Fruit fly (Drosophila melanogaster) whole organism, embryonic: ENCODE measurements around the gene CG13917.

Experiments
- BtbVII ChIP-seq: fragments of 200-800 bp; sonication (Bioruptor generic); optimal IDR thresholded peaks from 3 replicates; lab custom pipeline; 2017; ENCODE audit warnings: missing biosample characterization, mild to moderate bottlenecking, missing genetic modification characterization
- Bteb2 ChIP-seq: fragments of 200-800 bp; sonication (Bioruptor generic); optimal IDR thresholded peaks from 2 replicates; lab custom pipeline; 2016; ENCODE audit warnings: missing biosample characterization, missing genetic modification characterization
- CG10267 ChIP-seq: fragments of 200-800 bp; sonication (Bioruptor generic); optimal IDR thresholded peaks from 2 replicates; lab custom pipeline; 2018; ENCODE audit warnings: missing biosample characterization, mild to moderate bottlenecking, missing genetic modification characterization, moderate library complexity
- CG11085 ChIP-seq: fragments of 200-800 bp; sonication (Bioruptor generic); IDR thresholded peaks from 2 replicates; pipeline ENCODE4 v1.3.6; 2022; ENCODE audit warnings: missing biosample characterization, missing genetic modification characterization
- CG11093 ChIP-seq: fragments of 200-800 bp; sonication (Bioruptor generic); IDR thresholded peaks from 3 replicates; pipeline ENCODE4 v1.3.6; 2022; ENCODE audit warnings: missing biosample characterization, missing genetic modification characterization
- CG11695 ChIP-seq: fragments of 200-800 bp; sonication (Bioruptor generic); IDR thresholded peaks from 3 replicates; pipeline ENCODE4 v1.3.6; 2022; ENCODE audit warnings: missing biosample characterization, missing genetic modification characterization
- CG1233 ChIP-seq: fragments of 200-800 bp; sonication (Bioruptor generic); optimal IDR thresholded peaks from 4 replicates; lab custom pipeline; 2018; ENCODE audit warnings: missing biosample characterization, mild to moderate bottlenecking, missing genetic modification characterization
- CG14441 ChIP-seq: fragments of 200-800 bp; sonication (Bioruptor generic); IDR thresholded peaks from 2 replicates; pipeline ENCODE4 v1.3.6; 2022; ENCODE audit warnings: missing biosample characterization, missing genetic modification characterization
- CG17612 ChIP-seq: fragments of 200-800 bp; sonication (Bioruptor generic); IDR thresholded peaks from 2 replicates; pipeline ENCODE4 v1.3.6; 2022; ENCODE audit warnings: missing biosample characterization, missing genetic modification characterization
- CG18476 ChIP-seq: fragments of 200-800 bp; sonication (Bioruptor generic); optimal IDR thresholded peaks from 2 replicates; lab custom pipeline; 2016; ENCODE audit warnings: missing biosample characterization, mild to moderate bottlenecking, missing genetic modification characterization
- CG2678 ChIP-seq: fragments of 200-800 bp; sonication (Bioruptor generic); optimal IDR thresholded peaks from 3 replicates; lab custom pipeline; 2019; ENCODE audit warnings: missing biosample characterization, mild to moderate bottlenecking, missing genetic modification characterization, moderate library complexity
- CG30020 ChIP-seq: fragments of 200-800 bp; optimal IDR thresholded peaks from 2 replicates; lab custom pipeline; 2019; ENCODE audit warnings: missing biosample characterization, mild to moderate bottlenecking, missing genetic modification characterization, moderate library complexity
- CG3065 ChIP-seq: fragments of 200-800 bp; sonication (Bioruptor generic); optimal IDR thresholded peaks from 2 replicates; lab custom pipeline; 2016; ENCODE audit warnings: missing biosample characterization, missing genetic modification characterization
- CG34422 ChIP-seq: fragments of 200-800 bp; sonication (Bioruptor generic); IDR thresholded peaks from 3 replicates; pipeline ENCODE4 v1.3.6; 2022; ENCODE audit warnings: missing biosample characterization, missing genetic modification characterization
- CG4282 ChIP-seq: fragments of 200-800 bp; sonication (Bioruptor generic); optimal IDR thresholded peaks from 2 replicates; lab custom pipeline; 2016; ENCODE audit warnings: missing biosample characterization, missing genetic modification characterization
- CG5953 ChIP-seq: fragments of 200-800 bp; sonication (Bioruptor generic); IDR thresholded peaks from 2 replicates; pipeline ENCODE4 v1.3.6; 2022; ENCODE audit warnings: missing biosample characterization, missing genetic modification characterization
- CG6272 ChIP-seq: fragments of 200-800 bp; sonication (Bioruptor generic); IDR thresholded peaks from 2 replicates; pipeline ENCODE4 v1.3.6; 2022; ENCODE audit warnings: missing biosample characterization, missing genetic modification characterization
- CG6854 ChIP-seq: fragments of 200-800 bp; sonication (Bioruptor generic); optimal IDR thresholded peaks from 3 replicates; lab custom pipeline; 2017; ENCODE audit warnings: missing biosample characterization, mild to moderate bottlenecking, missing genetic modification characterization
- CG7839 ChIP-seq: fragments of 200-800 bp; sonication (Bioruptor generic); optimal IDR thresholded peaks from 3 replicates; lab custom pipeline; 2018; ENCODE audit warnings: missing biosample characterization, mild to moderate bottlenecking, missing genetic modification characterization, moderate library complexity
- CG8359 ChIP-seq: fragments of 200-800 bp; sonication (Bioruptor generic); optimal IDR thresholded peaks from 2 replicates; lab custom pipeline; 2017; ENCODE audit warnings: missing biosample characterization, mild to moderate bottlenecking, missing genetic modification characterization, borderline replicate concordance
- CG9727 ChIP-seq: fragments of 200-800 bp; sonication (Bioruptor generic); optimal IDR thresholded peaks from 3 replicates; lab custom pipeline; 2017; ENCODE audit warnings: missing biosample characterization, mild to moderate bottlenecking, missing genetic modification characterization
- CHES-1-like ChIP-seq: fragments of 200-800 bp; sonication (Bioruptor generic); optimal IDR thresholded peaks from 2 replicates; lab custom pipeline; 2016; ENCODE audit warnings: missing biosample characterization, missing genetic modification characterization
- CkIIα-i1 ChIP-seq: fragments of 200-800 bp; sonication (Bioruptor generic); IDR thresholded peaks from 2 replicates; pipeline ENCODE4 v1.3.6; 2022; ENCODE audit warnings: missing biosample characterization, missing genetic modification characterization
- D19A ChIP-seq: fragments of 200-800 bp; optimal IDR thresholded peaks from 3 replicates; lab custom pipeline; 2019; ENCODE audit warnings: missing biosample characterization, mild to moderate bottlenecking, missing genetic modification characterization, moderate library complexity
- D19B ChIP-seq: fragments of 200-800 bp; sonication (Bioruptor generic); optimal IDR thresholded peaks from 2 replicates; lab custom pipeline; 2017; ENCODE audit warnings: missing biosample characterization, mild to moderate bottlenecking, missing genetic modification characterization
- Dad ChIP-seq: fragments of 200-800 bp; sonication (Bioruptor generic); optimal IDR thresholded peaks from 3 replicates; lab custom pipeline; 2016; ENCODE audit warnings: missing biosample characterization, missing genetic modification characterization
- Dip2 ChIP-seq: fragments of 200-800 bp; sonication (Bioruptor generic); IDR thresholded peaks from 2 replicates; pipeline ENCODE4 v1.3.6; 2022; ENCODE audit warnings: missing biosample characterization, missing genetic modification characterization
- Dll ChIP-seq: fragments of 200-800 bp; sonication (Bioruptor generic); IDR thresholded peaks from 4 replicates; pipeline ENCODE4 v1.3.6; 2022; ENCODE audit warnings: missing biosample characterization, missing genetic modification characterization; ENCODE audit not compliant: partially characterized antibody
- Drgx ChIP-seq: fragments of 200-800 bp; sonication (Bioruptor generic); IDR thresholded peaks from 2 replicates; pipeline ENCODE4 v1.3.6; 2022; ENCODE audit warnings: missing biosample characterization, missing genetic modification characterization
- GATAe ChIP-seq: fragments of 200-800 bp; sonication (Bioruptor generic); conservative IDR thresholded peaks from 2 replicates; pipeline ENCODE4 v1.3.6; 2022; ENCODE audit warnings: missing biosample characterization, missing genetic modification characterization
- Hey ChIP-seq: fragments of 200-800 bp; sonication (Bioruptor generic); optimal IDR thresholded peaks from 3 replicates; lab custom pipeline; 2018; ENCODE audit warnings: missing biosample characterization, mild to moderate bottlenecking, missing genetic modification characterization
- Hmr ChIP-seq: fragments of 200-800 bp; sonication (Bioruptor generic); optimal IDR thresholded peaks from 3 replicates; lab custom pipeline; 2017; ENCODE audit warnings: mild to moderate bottlenecking, missing biosample characterization, missing genetic modification reagents, missing genetic modification characterization
- Hr78 ChIP-seq, 2 experiments: fragments of 200-800 bp in 1 of 2; fragments of >200 bp in 1 of 2; sonication (Bioruptor generic) in 1 of 2; optimal IDR thresholded peaks; 2 replicates each; lab custom pipeline; 2017 to 2019; ENCODE audit warnings: missing biosample characterization in 2 of 2, missing genetic modification characterization in 2 of 2, mild to moderate bottlenecking in 1 of 2, moderate library complexity in 1 of 2
- Jarid2 ChIP-seq: fragments of 200-800 bp; sonication (Bioruptor generic); optimal IDR thresholded peaks from 3 replicates; lab custom pipeline; 2017; ENCODE audit warnings: mild to moderate bottlenecking, missing biosample characterization, missing genetic modification reagents, missing genetic modification characterization
- Nf-YC ChIP-seq: fragments of 200-800 bp; optimal IDR thresholded peaks from 3 replicates; lab custom pipeline; 2019; ENCODE audit warnings: missing biosample characterization, mild to moderate bottlenecking, missing genetic modification characterization, moderate library complexity
- Rx ChIP-seq: fragments of 200-800 bp; sonication (Bioruptor generic); IDR thresholded peaks from 2 replicates; pipeline ENCODE4 v1.3.6; 2022; ENCODE audit warnings: missing biosample characterization, missing genetic modification characterization
- Sox102F ChIP-seq: fragments of 200-800 bp; sonication (Bioruptor generic); optimal IDR thresholded peaks from 2 replicates; lab custom pipeline; 2018; ENCODE audit warnings: missing biosample characterization, mild to moderate bottlenecking, missing genetic modification characterization, moderate library complexity
- al ChIP-seq: fragments of 200-800 bp; sonication (Bioruptor generic); IDR thresholded peaks from 2 replicates; pipeline ENCODE4 v1.3.6; 2022; ENCODE audit warnings: missing biosample characterization, missing genetic modification characterization
- ci ChIP-seq: fragments of 200-800 bp; sonication (Bioruptor generic); IDR thresholded peaks from 3 replicates; pipeline ENCODE4 v1.3.6; 2022; ENCODE audit warnings: missing biosample characterization, missing genetic modification characterization
- fru ChIP-seq: fragments of >200 bp; optimal IDR thresholded peaks from 2 replicates; lab custom pipeline; 2017
- gcm ChIP-seq: fragments of 200-800 bp; sonication (Bioruptor generic); optimal IDR thresholded peaks from 2 replicates; lab custom pipeline; 2019; ENCODE audit warnings: missing biosample characterization, mild to moderate bottlenecking, missing genetic modification characterization, moderate library complexity
- hbn ChIP-seq: fragments of 200-800 bp; sonication (Bioruptor generic); IDR thresholded peaks from 2 replicates; pipeline ENCODE4 v1.3.6; 2022; ENCODE audit warnings: missing biosample characterization, missing genetic modification characterization; ENCODE audit not compliant: partially characterized antibody
- lola ChIP-seq, 3 experiments: fragments of >200 bp in 2 of 3; fragments of 200-800 bp in 1 of 3; sonication (Bioruptor generic) in 1 of 3; optimal IDR thresholded peaks; 2 replicates each; lab custom pipeline; 2017 to 2019; ENCODE audit warnings: missing biosample characterization in 3 of 3, missing genetic modification characterization in 3 of 3, mild to moderate bottlenecking in 1 of 3, moderate library complexity in 1 of 3
- nerfin-1 ChIP-seq: fragments of 200-800 bp; sonication (Bioruptor generic); optimal IDR thresholded peaks from 3 replicates; lab custom pipeline; 2019; ENCODE audit warnings: missing biosample characterization, mild to moderate bottlenecking, missing genetic modification characterization, moderate library complexity
- otp ChIP-seq: fragments of 200-800 bp; sonication (Bioruptor generic); IDR thresholded peaks from 3 replicates; pipeline ENCODE4, ENCODE4 v1.3.6; 2022; ENCODE audit warnings: missing biosample characterization, missing genetic modification characterization
- p53 ChIP-seq: fragments of 200-800 bp; sonication (Bioruptor generic); optimal IDR thresholded peaks from 2 replicates; lab custom pipeline; 2016; ENCODE audit warnings: missing biosample characterization, missing genetic modification characterization
- pho ChIP-seq: fragments of 200-800 bp; sonication (Bioruptor generic); optimal IDR thresholded peaks from 2 replicates; lab custom pipeline; 2016; ENCODE audit warnings: missing biosample characterization, missing genetic modification characterization
- scrt ChIP-seq: fragments of 200-800 bp; sonication (Bioruptor generic); optimal IDR thresholded peaks from 2 replicates; lab custom pipeline; 2018; ENCODE audit warnings: missing biosample characterization, mild to moderate bottlenecking, missing genetic modification characterization, moderate library complexity
- sim ChIP-seq: fragments of 200-800 bp; sonication (Bioruptor generic); IDR thresholded peaks from 2 replicates; pipeline ENCODE4 v1.3.6; 2022; ENCODE audit warnings: missing biosample characterization, missing genetic modification characterization
- trem ChIP-seq: fragments of 200-800 bp; optimal IDR thresholded peaks from 3 replicates; lab custom pipeline; 2019; ENCODE audit warnings: missing biosample characterization, mild to moderate bottlenecking, missing genetic modification characterization, moderate library complexity
- tup ChIP-seq: fragments of 200-800 bp; sonication (Bioruptor generic); optimal IDR thresholded peaks from 2 replicates; lab custom pipeline; 2016; ENCODE audit warnings: missing biosample characterization, mild to moderate bottlenecking, missing genetic modification characterization, moderate library complexity

CG13917 gene

dm6 chr3L:1584003-1584402 is 7.5 kb downstream of the CG13917 start (continued):
- TF ChIP-seq CG34422 (peak; percentile 65; the same call in 2 of the 3 replicates), sim (GFP tag; lab: Robert Waterston, UW) (peak; percentile 70; the same call in 1 of the 2 replicates), otp (peak; percentile 84), CG6272 (GFP tag; lab: Robert Waterston, UW) (no peak), Nf-YC (tag; lab: Kevin White, UChicago) (no peak), p53 (GFP tag; lab: Kevin White, UChicago) (no peak), scrt (GFP tag; lab: Kevin White, UChicago) (no peak), Drgx (GFP tag; lab: Robert Waterston, UW) (peak; percentile 87), fru (lab: Kevin White, UChicago) (no peak), tup (GFP tag; lab: Kevin White, UChicago) (no peak), D19B (GFP tag; lab: Kevin White, UChicago) (no peak), CG11695 (GFP tag; lab: Robert Waterston, UW) (peak; percentile 56; the same call in 1 of the 3 replicates), D19A (tag; lab: Kevin White, UChicago) (no peak), CG1233 (GFP tag; lab: Kevin White, UChicago) (peak; percentile 53), Hey (tag; lab: Kevin White, UChicago) (no peak), CG10267 (tag; lab: Kevin White, UChicago) (peak; percentile 59), trem (tag; lab: Kevin White, UChicago) (peak; percentile 0), al (GFP tag; lab: Robert Waterston, UW) (no peak), Sox102F (peak; percentile 82), Bteb2 (peak; percentile 16), pho (no peak), hbn (GFP tag; lab: Robert Waterston, UW) (no peak), Dip2 (no peak), CG17612 (no peak), BtbVII (GFP tag; lab: Kevin White, UChicago) (no peak), GATAe (GFP tag; lab: Robert Waterston, UW) (0 out of 2 replicates have a peak, but pooled peaks have one; percentile 30), Jarid2 (GFP tag; lab: Kevin White, UChicago) (no peak), CG11085 (GFP tag; lab: Robert Waterston, UW) (no peak), CG3065 (peak; percentile 22), ci (GFP tag; lab: Robert Waterston, UW) (peak; percentile 85), Hr78 (GFP tag; optimal IDR thresholded peaks at IDR 0.05; lab: Kevin White, UChicago) (peak in 1 of 2 experiments; percentile 10), CG6854 (GFP tag; lab: Kevin White, UChicago) (no peak), gcm (GFP tag; lab: Kevin White, UChicago) (peak; percentile 24), CHES-1-like (GFP tag; lab: Kevin White, UChicago) (peak; percentile 42), CG18476 (GFP tag; lab: Kevin White, UChicago) (no peak), lola (GFP tag; optimal IDR thresholded peaks at IDR 0.05; lab: Kevin White, UChicago) (peak in 1 of 3 experiments; percentile 59), CG9727 (GFP tag; lab: Kevin White, UChicago) (peak; percentile 58), Hmr (GFP tag; lab: Kevin White, UChicago) (peak; percentile 7), CG8359 (GFP tag; lab: Kevin White, UChicago) (no peak), CG14441 (GFP tag; lab: Robert Waterston, UW) (peak; percentile 76), CG11093 (GFP tag; lab: Robert Waterston, UW) (0 out of 3 replicates have a peak, but pooled peaks have one; percentile 14), Dll (GFP tag; lab: Robert Waterston, UW) (no peak), CG30020 (tag; lab: Kevin White, UChicago) (no peak), Dad (GFP tag; lab: Kevin White, UChicago) (no peak), CG4282 (GFP tag; lab: Kevin White, UChicago) (no peak), CG2678 (peak; percentile 58), nerfin-1 (tag; lab: Kevin White, UChicago) (peak; percentile 21), CkIIα-i1 (GFP tag; lab: Robert Waterston, UW) (no peak), CG5953 (GFP tag; lab: Robert Waterston, UW) (no peak), Rx (GFP tag; lab: Robert Waterston, UW) (peak; percentile 59), CG7839 (tag; lab: Kevin White, UChicago) (peak; percentile 72)
